Worm (Caenorhabditis elegans) whole organism, L3 larva: ENCODE results near the gene T07A9.14.

Experiments used
- R02D3.7 ChIP-seq: fragments of 150-350 bp; optimal IDR thresholded peaks from 2 replicates; lab custom pipeline; 2014; ENCODE audit warnings: missing biosample characterization, missing genetic modification characterization
- ZK546.5 ChIP-seq: sonication (generic microtip); optimal IDR thresholded peaks from 2 replicates; lab custom pipeline; 2017; ENCODE audit warnings: missing biosample characterization, missing genetic modification characterization
- aly-2 ChIP-seq: fragments of 150-350 bp; optimal IDR thresholded peaks from 2 replicates; lab custom pipeline; 2014; ENCODE audit warnings: missing biosample characterization, missing genetic modification characterization
- ama-1 ChIP-seq: fragments of 150-350 bp; optimal IDR thresholded peaks from 2 replicates; lab custom pipeline; 2018
- ceh-16 ChIP-seq: sonication (generic microtip); optimal IDR thresholded peaks from 2 replicates; lab custom pipeline; 2017; ENCODE audit warnings: missing biosample characterization, missing genetic modification characterization
- ceh-28 ChIP-seq: fragments of 150-350 bp; optimal IDR thresholded peaks from 2 replicates; lab custom pipeline; 2014; ENCODE audit warnings: missing biosample characterization, missing genetic modification reagents, missing genetic modification characterization
- ceh-82 ChIP-seq: fragments of 150-350 bp; optimal IDR thresholded peaks from 2 replicates; lab custom pipeline; 2014; ENCODE audit warnings: missing biosample characterization, missing genetic modification characterization
- ceh-9 ChIP-seq: sonication (generic microtip); optimal IDR thresholded peaks from 2 replicates; lab custom pipeline; 2018; ENCODE audit warnings: missing biosample characterization, missing genetic modification characterization
- daf-12 ChIP-seq: fragments of 150-350 bp; optimal IDR thresholded peaks from 2 replicates; lab custom pipeline; 2014; ENCODE audit warnings: missing biosample characterization, missing genetic modification reagents, missing genetic modification characterization
- egl-27 ChIP-seq: sonication (generic microtip); optimal IDR thresholded peaks from 4 replicates; lab custom pipeline; 2017; ENCODE audit warnings: missing biosample characterization, missing genetic modification reagents, missing genetic modification characterization
- egl-5 ChIP-seq: fragments of 150-350 bp; optimal IDR thresholded peaks from 2 replicates; lab custom pipeline; 2017; ENCODE audit warnings: missing biosample characterization, missing genetic modification reagents, missing genetic modification characterization, inconsistent platforms
- elt-1 ChIP-seq: fragments of 150-350 bp; optimal IDR thresholded peaks from 2 replicates; lab custom pipeline; 2014; ENCODE audit warnings: missing biosample characterization, missing genetic modification characterization
- elt-2 ChIP-seq: sonication (generic microtip); optimal IDR thresholded peaks from 2 replicates; lab custom pipeline; 2016; ENCODE audit warnings: missing genetic modification reagents, mild to moderate bottlenecking, missing genetic modification characterization, missing compliant biosample characterization
- elt-3 ChIP-seq, 3 experiments: fragments of 150-350 bp in 1 of 3; sonication (generic microtip) in 2 of 3; optimal IDR thresholded peaks; 2 replicates in 2 of 3; 4 replicates in 1 of 3; lab custom pipeline; 2014 to 2017; ENCODE audit warnings: missing biosample characterization in 3 of 3, missing genetic modification characterization in 3 of 3
- eor-1 ChIP-seq, 2 experiments: fragments of 150-350 bp; optimal IDR thresholded peaks; 2 replicates each; lab custom pipeline; 2014 to 2018; ENCODE audit warnings: missing biosample characterization in 2 of 2, missing genetic modification characterization in 2 of 2
- fkh-10 ChIP-seq: sonication (generic microtip); optimal IDR thresholded peaks from 2 replicates; lab custom pipeline; 2017; ENCODE audit warnings: missing biosample characterization, missing genetic modification reagents, missing genetic modification characterization
- fkh-2 ChIP-seq: fragments of 150-350 bp; optimal IDR thresholded peaks from 2 replicates; lab custom pipeline; 2014; ENCODE audit warnings: missing biosample characterization, missing genetic modification reagents, missing genetic modification characterization
- fos-1 ChIP-seq: fragments of 150-350 bp; optimal IDR thresholded peaks from 2 replicates; lab custom pipeline; 2014; ENCODE audit warnings: missing biosample characterization, missing genetic modification characterization
- hmg-11 ChIP-seq: sonication (generic microtip); optimal IDR thresholded peaks from 2 replicates; lab custom pipeline; 2016; ENCODE audit warnings: missing genetic modification characterization, missing compliant biosample characterization
- jun-1 ChIP-seq: fragments of 150-350 bp; optimal IDR thresholded peaks from 2 replicates; lab custom pipeline; 2014; ENCODE audit warnings: missing biosample characterization, missing genetic modification reagents, missing genetic modification characterization
- lin-15B ChIP-seq: fragments of 150-350 bp; optimal IDR thresholded peaks from 2 replicates; lab custom pipeline; 2014; ENCODE audit warnings: missing biosample characterization, missing genetic modification characterization
- lin-39 ChIP-seq: fragments of 150-350 bp; optimal IDR thresholded peaks from 2 replicates; lab custom pipeline; 2018; ENCODE audit warnings: missing biosample characterization, missing genetic modification reagents, missing genetic modification characterization
- lsy-12 ChIP-seq: sonication (generic microtip); optimal IDR thresholded peaks from 2 replicates; lab custom pipeline; 2016; ENCODE audit warnings: mild to moderate bottlenecking, missing genetic modification characterization, missing compliant biosample characterization
- mdl-1 ChIP-seq: fragments of 150-350 bp; optimal IDR thresholded peaks from 2 replicates; lab custom pipeline; 2014; ENCODE audit warnings: missing biosample characterization, missing genetic modification characterization
- mml-1 ChIP-seq: fragments of 150-350 bp; sonication (generic microtip); optimal IDR thresholded peaks from 3 replicates; lab custom pipeline; 2014; ENCODE audit warnings: missing biosample characterization, missing genetic modification characterization
- nfya-1 ChIP-seq: sonication (generic microtip); optimal IDR thresholded peaks from 2 replicates; lab custom pipeline; 2017; ENCODE audit warnings: missing genetic modification characterization, mild to moderate bottlenecking, missing compliant biosample characterization, antibody characterized with exemption, moderate library complexity; ENCODE audit not compliant: insufficient read depth
- nhr-11 ChIP-seq: fragments of 150-350 bp; optimal IDR thresholded peaks from 2 replicates; lab custom pipeline; 2014; ENCODE audit warnings: missing biosample characterization, missing genetic modification characterization
- nhr-12 ChIP-seq: fragments of 150-350 bp; optimal IDR thresholded peaks from 2 replicates; lab custom pipeline; 2014; ENCODE audit warnings: missing biosample characterization, missing genetic modification characterization
- nhr-23 ChIP-seq: fragments of 150-350 bp; optimal IDR thresholded peaks from 2 replicates; lab custom pipeline; 2014; ENCODE audit warnings: missing biosample characterization, missing genetic modification reagents, missing genetic modification characterization
- nhr-237 ChIP-seq: fragments of 150-350 bp; optimal IDR thresholded peaks from 2 replicates; lab custom pipeline; 2014; ENCODE audit warnings: missing biosample characterization, missing genetic modification characterization
- nhr-25 ChIP-seq: sonication (generic microtip); optimal IDR thresholded peaks from 2 replicates; lab custom pipeline; 2017; ENCODE audit warnings: missing biosample characterization, missing genetic modification characterization
- nhr-28 ChIP-seq: fragments of 150-350 bp; optimal IDR thresholded peaks from 2 replicates; lab custom pipeline; 2014; ENCODE audit warnings: missing biosample characterization, missing genetic modification characterization
- nhr-43 ChIP-seq: sonication (generic microtip); optimal IDR thresholded peaks from 2 replicates; lab custom pipeline; 2016; ENCODE audit warnings: mild to moderate bottlenecking, missing genetic modification characterization, missing compliant biosample characterization; ENCODE audit not compliant: poor library complexity, severe bottlenecking
- nhr-67 ChIP-seq: fragments of 150-350 bp; optimal IDR thresholded peaks from 2 replicates; lab custom pipeline; 2014; ENCODE audit warnings: missing biosample characterization, missing genetic modification characterization
- nhr-76 ChIP-seq: fragments of 150-350 bp; sonication (generic microtip); optimal IDR thresholded peaks from 5 replicates; lab custom pipeline; 2014; ENCODE audit warnings: missing biosample characterization, missing genetic modification characterization
- nhr-77 ChIP-seq: fragments of 150-350 bp; optimal IDR thresholded peaks from 2 replicates; lab custom pipeline; 2014; ENCODE audit warnings: missing biosample characterization, missing genetic modification characterization
- pha-4 ChIP-seq: fragments of 150-350 bp; optimal IDR thresholded peaks from 2 replicates; lab custom pipeline; 2014; ENCODE audit warnings: missing biosample characterization, missing genetic modification reagents, missing genetic modification characterization
- pqm-1 ChIP-seq: fragments of 150-350 bp; optimal IDR thresholded peaks from 2 replicates; lab custom pipeline; 2017; ENCODE audit warnings: missing biosample characterization, missing genetic modification characterization, inconsistent platforms
- sea-2 ChIP-seq: fragments of 150-350 bp; sonication (generic microtip); optimal IDR thresholded peaks from 4 replicates; lab custom pipeline; 2014; ENCODE audit warnings: missing biosample characterization, missing genetic modification reagents, missing genetic modification characterization
- skn-1 ChIP-seq: fragments of 150-350 bp; optimal IDR thresholded peaks from 2 replicates; lab custom pipeline; 2014; ENCODE audit warnings: missing biosample characterization, missing genetic modification characterization
- snpc-4 ChIP-seq: fragments of 150-350 bp; optimal IDR thresholded peaks from 2 replicates; lab custom pipeline; 2014; ENCODE audit warnings: missing biosample characterization, missing genetic modification characterization
- tbx-2 ChIP-seq: sonication (generic microtip); optimal IDR thresholded peaks from 2 replicates; lab custom pipeline; 2016; ENCODE audit warnings: mild to moderate bottlenecking, missing genetic modification characterization, missing compliant biosample characterization
- unc-39 ChIP-seq: sonication (generic microtip); optimal IDR thresholded peaks from 4 replicates; lab custom pipeline; 2017; ENCODE audit warnings: missing biosample characterization, missing genetic modification characterization
- unc-62 ChIP-seq: fragments of 150-350 bp; sonication (generic microtip); optimal IDR thresholded peaks from 4 replicates; lab custom pipeline; 2014; ENCODE audit warnings: missing biosample characterization, missing genetic modification reagents, missing genetic modification characterization
- zag-1 ChIP-seq: fragments of 150-350 bp; optimal IDR thresholded peaks from 2 replicates; lab custom pipeline; 2014; ENCODE audit warnings: missing biosample characterization, missing genetic modification characterization
- ztf-11 ChIP-seq: fragments of 150-350 bp; optimal IDR thresholded peaks from 2 replicates; lab custom pipeline; 2014; ENCODE audit warnings: missing biosample characterization, missing genetic modification characterization
- ztf-4 ChIP-seq: fragments of 150-350 bp; optimal IDR thresholded peaks from 2 replicates; lab custom pipeline; 2014; ENCODE audit warnings: missing biosample characterization, missing genetic modification characterization

Gene T07A9.14

ce11 chrIV:393409-393930 lies 7.0 kb downstream of the T07A9.14 start, which contains the start of the genes T07A9.15 and nog-1:
T07A9.15 (minus strand) TSS chrIV:393546.
nog-1 (plus strand) TSS chrIV:393880.
- TF ChIP-seq ztf-11, result no peak
- TF ChIP-seq ztf-4 (tag; lab: Kevin White, UChicago), result no peak
- peak; percentile 35 for TF ChIP-seq nhr-25
- peak; percentile 61 for TF ChIP-seq lin-39 (tag; lab: Kevin White, UChicago)
- TF ChIP-seq egl-5 (tag; lab: Kevin White, UChicago), result peak; percentile 70
- TF ChIP-seq nhr-76 (tag; lab: Kevin White, UChicago), result no peak
- TF ChIP-seq unc-39 (tag; lab: Kevin White, UChicago), result no peak
- no peak for TF ChIP-seq fos-1 (tag; lab: Kevin White, UChicago)
- no peak for TF ChIP-seq fkh-10 (GFP tag; lab: Kevin White, UChicago)
- peak; percentile 22 for TF ChIP-seq elt-2
- TF ChIP-seq nhr-12 (tag; lab: Kevin White, UChicago), result no peak
- TF ChIP-seq nhr-67, result no peak
- no peak for TF ChIP-seq ZK546.5
- TF ChIP-seq ceh-16 (tag; lab: Kevin White, UChicago), result no peak
- no peak for TF ChIP-seq mdl-1 (tag; lab: Kevin White, UChicago)
- TF ChIP-seq eor-1 (tag; optimal IDR thresholded peaks at IDR 0.05; lab: Kevin White, UChicago), result no peak
- no peak for TF ChIP-seq nhr-43 (tag; lab: Kevin White, UChicago)
- peak; percentile 61 for TF ChIP-seq R02D3.7 (tag; lab: Kevin White, UChicago)
- TF ChIP-seq nhr-77 (tag; lab: Kevin White, UChicago), result no peak
- TF ChIP-seq ceh-9 (tag; lab: Kevin White, UChicago), result no peak
- TF ChIP-seq mml-1 (tag; lab: Kevin White, UChicago), result no peak
- peak; percentile 63 for TF ChIP-seq nhr-23 (tag; lab: Kevin White, UChicago)
- no peak for TF ChIP-seq fkh-2 (tag; lab: Kevin White, UChicago)
- TF ChIP-seq hmg-11 (tag; lab: Kevin White, UChicago), result peak; percentile 86
- TF ChIP-seq aly-2 (tag; lab: Kevin White, UChicago), result no peak
- peak; percentile 87 for TF ChIP-seq nfya-1 (tag; lab: Kevin White, UChicago)
- peak; percentile 15 for TF ChIP-seq ceh-28
- no peak for TF ChIP-seq zag-1
- peak; percentile 25 for TF ChIP-seq skn-1 (tag; lab: Kevin White, UChicago)
- no peak for TF ChIP-seq ama-1 (lab: Kevin White, UChicago)
- no peak for TF ChIP-seq elt-3 (tag; optimal IDR thresholded peaks at IDR 0.05; lab: Kevin White, UChicago)
- no peak for TF ChIP-seq sea-2
- TF ChIP-seq jun-1 (tag; lab: Kevin White, UChicago), result peak; percentile 60
- TF ChIP-seq egl-27, result no peak
- no peak for TF ChIP-seq daf-12 (tag; lab: Kevin White, UChicago)
- no peak for TF ChIP-seq nhr-11 (tag; lab: Kevin White, UChicago)
- no peak for TF ChIP-seq ceh-82 (tag; lab: Kevin White, UChicago)
- TF ChIP-seq elt-1, result no peak
- peak; percentile 12 for TF ChIP-seq pqm-1
- no peak for TF ChIP-seq unc-62 (GFP tag; lab: Kevin White, UChicago)
- TF ChIP-seq lsy-12, result no peak
- peak; percentile 70 for TF ChIP-seq lin-15B
- TF ChIP-seq tbx-2, result no peak
- TF ChIP-seq nhr-28, result no peak
- TF ChIP-seq nhr-237 (tag; lab: Kevin White, UChicago), result no peak
- peak; percentile 41 for TF ChIP-seq snpc-4 (tag; lab: Kevin White, UChicago)
- peak; percentile 80 for TF ChIP-seq pha-4
